Fruit fly (Drosophila melanogaster) whole organism, embryonic: ENCODE measurements around the gene CG12118.

Experiments
- Abd-B ChIP-seq: fragments of 200-800 bp; sonication (Bioruptor generic); optimal IDR thresholded peaks from 2 replicates; lab custom pipeline; 2018; ENCODE audit warnings: missing biosample characterization, mild to moderate bottlenecking, missing genetic modification characterization, moderate library complexity
- Bgb ChIP-seq: fragments of 200-800 bp; sonication (Bioruptor generic); IDR thresholded peaks from 2 replicates; pipeline ENCODE4 v1.3.6; 2022; ENCODE audit warnings: missing biosample characterization, missing genetic modification characterization; ENCODE audit not compliant: partially characterized antibody
- CG11247 ChIP-seq: fragments of 200-800 bp; sonication (Bioruptor generic); IDR thresholded peaks from 2 replicates; pipeline ENCODE4 v1.3.6; 2022; ENCODE audit warnings: missing biosample characterization, missing genetic modification characterization
- CG1233 ChIP-seq: fragments of 200-800 bp; sonication (Bioruptor generic); optimal IDR thresholded peaks from 4 replicates; lab custom pipeline; 2018; ENCODE audit warnings: missing biosample characterization, mild to moderate bottlenecking, missing genetic modification characterization
- CG13287 ChIP-seq: fragments of 200-800 bp; sonication (Bioruptor generic); IDR thresholded peaks from 2 replicates; pipeline ENCODE4 v1.3.6; 2022; ENCODE audit warnings: missing biosample characterization, missing genetic modification characterization; ENCODE audit not compliant: partially characterized antibody
- CG14710 ChIP-seq: fragments of 200-800 bp; sonication (Bioruptor generic); optimal IDR thresholded peaks from 3 replicates; lab custom pipeline; 2019; ENCODE audit warnings: missing biosample characterization, mild to moderate bottlenecking, missing genetic modification characterization, moderate library complexity
- CG14965 ChIP-seq: fragments of 200-800 bp; sonication (Bioruptor generic); optimal IDR thresholded peaks from 2 replicates; lab custom pipeline; 2016; ENCODE audit warnings: missing biosample characterization, missing genetic modification characterization, borderline replicate concordance
- CG15514 ChIP-seq: fragments of 200-800 bp; sonication (Bioruptor generic); optimal IDR thresholded peaks from 3 replicates; lab custom pipeline; 2017; ENCODE audit warnings: missing biosample characterization, missing genetic modification characterization, mild to moderate bottlenecking, moderate library complexity, missing genetic modification reagents
- CG18476 ChIP-seq: fragments of 200-800 bp; sonication (Bioruptor generic); optimal IDR thresholded peaks from 2 replicates; lab custom pipeline; 2016; ENCODE audit warnings: missing biosample characterization, mild to moderate bottlenecking, missing genetic modification characterization
- CG2116 ChIP-seq: fragments of 200-800 bp; sonication (Bioruptor generic); optimal IDR thresholded peaks from 3 replicates; lab custom pipeline; 2018; ENCODE audit warnings: missing biosample characterization, mild to moderate bottlenecking, missing genetic modification characterization
- CG2120 ChIP-seq: fragments of 200-800 bp; sonication (Bioruptor generic); optimal IDR thresholded peaks from 3 replicates; lab custom pipeline; 2016; ENCODE audit warnings: missing biosample characterization, missing genetic modification characterization
- CG30020 ChIP-seq: fragments of 200-800 bp; optimal IDR thresholded peaks from 2 replicates; lab custom pipeline; 2019; ENCODE audit warnings: missing biosample characterization, mild to moderate bottlenecking, missing genetic modification characterization, moderate library complexity
- CG34224 ChIP-seq: fragments of 200-800 bp; sonication (Bioruptor generic); IDR thresholded peaks from 3 replicates; pipeline ENCODE4 v1.3.6; 2022; ENCODE audit warnings: missing biosample characterization, missing genetic modification characterization; ENCODE audit not compliant: partially characterized antibody
- CG34422 ChIP-seq: fragments of 200-800 bp; sonication (Bioruptor generic); IDR thresholded peaks from 3 replicates; pipeline ENCODE4 v1.3.6; 2022; ENCODE audit warnings: missing biosample characterization, missing genetic modification characterization
- Chrac-16 ChIP-seq: fragments of 200-800 bp; sonication (Bioruptor generic); optimal IDR thresholded peaks from 3 replicates; lab custom pipeline; 2016; ENCODE audit warnings: missing biosample characterization, missing genetic modification characterization
- D19B ChIP-seq: fragments of 200-800 bp; sonication (Bioruptor generic); optimal IDR thresholded peaks from 2 replicates; lab custom pipeline; 2017; ENCODE audit warnings: missing biosample characterization, mild to moderate bottlenecking, missing genetic modification characterization
- Doc3 ChIP-seq: fragments of 200-800 bp; sonication (Bioruptor generic); IDR thresholded peaks from 3 replicates; pipeline ENCODE4 v1.3.6; 2022; ENCODE audit warnings: missing biosample characterization, missing genetic modification characterization; ENCODE audit not compliant: partially characterized antibody
- Dp ChIP-seq: fragments of 200-800 bp; sonication (Bioruptor generic); optimal IDR thresholded peaks from 2 replicates; lab custom pipeline; 2018; ENCODE audit warnings: missing biosample characterization, mild to moderate bottlenecking, missing genetic modification characterization, moderate library complexity
- Ets97D ChIP-seq: fragments of 200-800 bp; sonication (Bioruptor generic); optimal IDR thresholded peaks from 3 replicates; lab custom pipeline; 2016; ENCODE audit warnings: missing biosample characterization, missing genetic modification characterization
- Gsc ChIP-seq: fragments of 200-800 bp; sonication (Bioruptor generic); IDR thresholded peaks from 2 replicates; pipeline ENCODE4 v1.3.6; 2022; ENCODE audit warnings: missing biosample characterization, missing genetic modification characterization
- HmgZ ChIP-seq: fragments of 200-800 bp; sonication (Bioruptor generic); optimal IDR thresholded peaks from 2 replicates; lab custom pipeline; 2018; ENCODE audit warnings: missing biosample characterization, mild to moderate bottlenecking, missing genetic modification characterization
- MESR4 ChIP-seq: fragments of 200-800 bp; sonication (Bioruptor generic); optimal IDR thresholded peaks from 2 replicates; lab custom pipeline; 2018; ENCODE audit warnings: missing biosample characterization, mild to moderate bottlenecking, missing genetic modification characterization, moderate library complexity
- Mad ChIP-seq: fragments of 200-800 bp; sonication (Bioruptor generic); optimal IDR thresholded peaks from 2 replicates; lab custom pipeline; 2016; ENCODE audit warnings: missing biosample characterization, missing genetic modification characterization
- Myb ChIP-seq: fragments of 200-800 bp; sonication (Bioruptor generic); optimal IDR thresholded peaks from 2 replicates; lab custom pipeline; 2016; ENCODE audit warnings: missing biosample characterization, missing genetic modification characterization
- Oaz ChIP-seq: fragments of 200-800 bp; sonication (Bioruptor generic); IDR thresholded peaks from 2 replicates; pipeline ENCODE4 v1.3.6; 2022; ENCODE audit warnings: missing biosample characterization, missing genetic modification characterization
- Opbp ChIP-seq: fragments of 200-800 bp; sonication (Bioruptor generic); IDR thresholded peaks from 3 replicates; pipeline ENCODE4 v1.3.6; 2022; ENCODE audit warnings: missing biosample characterization, missing genetic modification characterization; ENCODE audit not compliant: partially characterized antibody
- Pdp1 ChIP-seq, 2 experiments: fragments of 200-800 bp; sonication (Bioruptor generic); optimal IDR thresholded peaks; 3 replicates each; lab custom pipeline; 2016; ENCODE audit warnings: missing biosample characterization in 2 of 2, missing genetic modification characterization in 2 of 2, mild to moderate bottlenecking in 1 of 2, moderate library complexity in 1 of 2
- Scr ChIP-seq: fragments of 200-800 bp; sonication (Bioruptor generic); IDR thresholded peaks from 2 replicates; pipeline ENCODE4 v1.3.6; 2022; ENCODE audit warnings: missing biosample characterization, missing genetic modification characterization; ENCODE audit not compliant: partially characterized antibody
- Sry-β ChIP-seq: fragments of 200-800 bp; sonication (Bioruptor generic); optimal IDR thresholded peaks from 2 replicates; lab custom pipeline; 2018; ENCODE audit warnings: missing biosample characterization, mild to moderate bottlenecking, missing genetic modification characterization, moderate library complexity
- Sry-δ ChIP-seq: fragments of 200-800 bp; sonication (Bioruptor generic); optimal IDR thresholded peaks from 2 replicates; lab custom pipeline; 2016; ENCODE audit warnings: missing biosample characterization, missing genetic modification characterization
- abd-A ChIP-seq: fragments of 200-800 bp; sonication (Bioruptor generic); optimal IDR thresholded peaks from 3 replicates; lab custom pipeline; 2019; ENCODE audit warnings: missing biosample characterization, mild to moderate bottlenecking, missing genetic modification characterization, moderate library complexity
- ac ChIP-seq: fragments of 200-800 bp; sonication (Bioruptor generic); optimal IDR thresholded peaks from 3 replicates; lab custom pipeline; 2017; ENCODE audit warnings: missing biosample characterization, mild to moderate bottlenecking, missing genetic modification characterization
- amos ChIP-seq: fragments of 200-800 bp; sonication (Bioruptor generic); IDR thresholded peaks from 2 replicates; pipeline ENCODE4 v1.3.6; 2022; ENCODE audit warnings: missing biosample characterization, missing genetic modification characterization; ENCODE audit not compliant: partially characterized antibody
- ato ChIP-seq: fragments of 200-800 bp; sonication (Bioruptor generic); IDR thresholded peaks from 2 replicates; pipeline ENCODE4 v1.3.6; 2022; ENCODE audit warnings: missing biosample characterization, missing genetic modification characterization; ENCODE audit not compliant: partially characterized antibody
- chinmo ChIP-seq: fragments of 200-800 bp; sonication (Bioruptor generic); IDR thresholded peaks from 4 replicates; pipeline ENCODE4 v1.3.6; 2022; ENCODE audit warnings: missing biosample characterization, missing genetic modification characterization; ENCODE audit not compliant: partially characterized antibody
- crp ChIP-seq, 2 experiments: fragments of 200-800 bp; sonication (Bioruptor generic); optimal IDR thresholded peaks; 2 replicates in 1 of 2; 3 replicates in 1 of 2; lab custom pipeline; 2017; ENCODE audit warnings: missing biosample characterization in 2 of 2, missing genetic modification characterization in 2 of 2, mild to moderate bottlenecking in 1 of 2, moderate library complexity in 1 of 2
- da ChIP-seq: fragments of 200-800 bp; sonication (Bioruptor generic); optimal IDR thresholded peaks from 2 replicates; lab custom pipeline; 2016; ENCODE audit warnings: missing biosample characterization, missing genetic modification characterization
- dm ChIP-seq: fragments of 200-800 bp; sonication (Bioruptor generic); optimal IDR thresholded peaks from 3 replicates; lab custom pipeline; 2016; ENCODE audit warnings: missing biosample characterization, missing genetic modification characterization
- dysf ChIP-seq: fragments of 200-800 bp; sonication (Bioruptor generic); IDR thresholded peaks from 3 replicates; pipeline ENCODE4 v1.3.6; 2022; ENCODE audit warnings: missing biosample characterization, missing genetic modification characterization
- hb ChIP-seq: fragments of 200-800 bp; sonication (Bioruptor generic); IDR thresholded peaks from 3 replicates; pipeline ENCODE4 v1.3.6; 2022; ENCODE audit warnings: missing biosample characterization, missing genetic modification characterization; ENCODE audit not compliant: partially characterized antibody
- jing ChIP-seq: fragments of 200-800 bp; sonication (Bioruptor generic); optimal IDR thresholded peaks from 2 replicates; lab custom pipeline; 2018; ENCODE audit warnings: missing biosample characterization, mild to moderate bottlenecking, missing genetic modification characterization
- knrl ChIP-seq: fragments of 200-800 bp; sonication (Bioruptor generic); IDR thresholded peaks from 3 replicates; pipeline ENCODE4 v1.3.6; 2022; ENCODE audit warnings: missing biosample characterization, missing genetic modification characterization; ENCODE audit not compliant: partially characterized antibody
- nmo ChIP-seq: fragments of 200-800 bp; sonication (Bioruptor generic); optimal IDR thresholded peaks from 2 replicates; lab custom pipeline; 2018; ENCODE audit warnings: missing biosample characterization, mild to moderate bottlenecking, missing genetic modification characterization, moderate library complexity
- otp ChIP-seq: fragments of 200-800 bp; sonication (Bioruptor generic); IDR thresholded peaks from 3 replicates; pipeline ENCODE4, ENCODE4 v1.3.6; 2022; ENCODE audit warnings: missing biosample characterization, missing genetic modification characterization
- pzg ChIP-seq: fragments of 200-800 bp; sonication (Bioruptor generic); optimal IDR thresholded peaks from 3 replicates; lab custom pipeline; 2018; ENCODE audit warnings: missing biosample characterization, mild to moderate bottlenecking, missing genetic modification characterization, moderate library complexity
- row ChIP-seq: fragments of 200-800 bp; sonication (Bioruptor generic); IDR thresholded peaks from 3 replicates; pipeline ENCODE4 v1.3.6; 2022; ENCODE audit warnings: missing biosample characterization, missing genetic modification characterization
- tup ChIP-seq: fragments of 200-800 bp; sonication (Bioruptor generic); optimal IDR thresholded peaks from 2 replicates; lab custom pipeline; 2016; ENCODE audit warnings: missing biosample characterization, mild to moderate bottlenecking, missing genetic modification characterization, moderate library complexity
- zen2 ChIP-seq: fragments of 200-800 bp; sonication (Bioruptor generic); IDR thresholded peaks from 3 replicates; pipeline ENCODE4 v1.3.6; 2022; ENCODE audit warnings: missing biosample characterization, missing genetic modification characterization; ENCODE audit not compliant: partially characterized antibody

Gene CG12118

DNA sequence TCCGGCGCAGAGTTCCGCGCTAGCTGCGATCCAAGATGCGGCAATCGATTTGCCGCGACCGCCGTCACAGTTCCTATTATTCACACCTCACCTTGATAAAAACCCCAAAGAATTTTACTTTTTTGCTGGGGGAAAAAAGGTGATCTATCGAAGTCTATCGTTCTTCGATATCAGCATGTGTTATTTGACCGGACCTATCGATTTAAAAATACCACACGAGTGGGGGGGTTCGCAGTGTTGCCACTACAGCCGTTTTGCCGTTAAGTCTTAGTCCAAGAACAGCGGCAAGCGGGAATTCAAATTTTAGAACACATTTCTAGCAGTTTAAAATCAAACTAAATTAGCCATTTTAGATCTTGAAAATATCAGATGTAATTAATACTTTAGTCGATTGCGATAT lies 36.0 kb upstream of the CG12118 start, which contains the start of gene CG12121 (continued):
- peak in 1 of 2 experiments; percentile 19 for TF ChIP-seq crp (GFP tag; optimal IDR thresholded peaks at IDR 0.05; lab: Kevin White, UChicago)
- TF ChIP-seq tup (GFP tag; lab: Kevin White, UChicago) = no peak
- no peak for TF ChIP-seq CG11247 (GFP tag; lab: Robert Waterston, UW)
- TF ChIP-seq otp (GFP tag; lab: Robert Waterston, UW) = no peak
- peak; percentile 75; the same call in 2 of the 3 replicates for TF ChIP-seq hb (GFP tag; lab: Robert Waterston, UW)
- TF ChIP-seq CG14710 (tag; lab: Kevin White, UChicago) = peak; percentile 53
- no peak for TF ChIP-seq CG14965 (GFP tag; lab: Kevin White, UChicago)
- TF ChIP-seq Opbp (GFP tag; lab: Robert Waterston, UW) = peak; percentile 63; the same call in 2 of the 3 replicates
- TF ChIP-seq abd-A (tag; lab: Kevin White, UChicago) = no peak
- peak; percentile 81 for TF ChIP-seq Dp (GFP tag; lab: Kevin White, UChicago)
- TF ChIP-seq CG2120 (GFP tag; lab: Kevin White, UChicago) = no peak
- TF ChIP-seq CG18476 (GFP tag; lab: Kevin White, UChicago) = no peak
- peak; percentile 63 for TF ChIP-seq CG2116 (GFP tag; lab: Kevin White, UChicago)
- TF ChIP-seq dm (GFP tag; lab: Kevin White, UChicago) = peak; percentile 11
- TF ChIP-seq pzg (GFP tag; lab: Kevin White, UChicago) = peak; percentile 84
- no peak for TF ChIP-seq Mad (GFP tag; lab: Kevin White, UChicago)
- TF ChIP-seq CG13287 (GFP tag; lab: Robert Waterston, UW) = peak; percentile 82
- peak; percentile 18 for TF ChIP-seq Abd-B (GFP tag; lab: Kevin White, UChicago)
- TF ChIP-seq Sry-β = peak; percentile 52
- TF ChIP-seq ac = no peak
- no peak for TF ChIP-seq Gsc
- TF ChIP-seq dysf (GFP tag; lab: Robert Waterston, UW) = no peak
- peak; percentile 58 for TF ChIP-seq Doc3 (GFP tag; lab: Robert Waterston, UW)
- 0 out of 3 replicates have a peak, but pooled peaks have one; percentile 21 for TF ChIP-seq row (GFP tag; lab: Robert Waterston, UW)
- TF ChIP-seq HmgZ = peak; percentile 6
- peak; percentile 75; the same call in 1 of the 4 replicates for TF ChIP-seq chinmo
- peak; percentile 49 for TF ChIP-seq Ets97D (GFP tag; lab: Kevin White, UChicago)
- TF ChIP-seq CG30020 (tag; lab: Kevin White, UChicago) = no peak
- no peak for TF ChIP-seq Oaz (GFP tag; lab: Robert Waterston, UW)
- TF ChIP-seq CG34422 = no peak
- TF ChIP-seq da (GFP tag; lab: Kevin White, UChicago) = no peak
- TF ChIP-seq CG34224 (GFP tag; lab: Robert Waterston, UW) = peak; percentile 71; the same call in 2 of the 3 replicates
- no peak for TF ChIP-seq Chrac-16 (GFP tag; lab: Kevin White, UChicago)
- no peak for TF ChIP-seq Pdp1 (GFP tag; optimal IDR thresholded peaks at IDR 0.05; lab: Kevin White, UChicago)
- TF ChIP-seq Bgb (GFP tag; lab: Robert Waterston, UW) = peak; percentile 80
- peak; percentile 70 for TF ChIP-seq zen2 (GFP tag; lab: Robert Waterston, UW)
- TF ChIP-seq Sry-δ (GFP tag; lab: Kevin White, UChicago) = peak; percentile 68
- TF ChIP-seq amos (GFP tag; lab: Robert Waterston, UW) = peak; percentile 75; the same call in 1 of the 2 replicates
- TF ChIP-seq CG15514 (GFP tag; lab: Kevin White, UChicago) = peak; percentile 71
- TF ChIP-seq jing = no peak
- no peak for TF ChIP-seq D19B (GFP tag; lab: Kevin White, UChicago)
- TF ChIP-seq ato (GFP tag; lab: Robert Waterston, UW) = peak; percentile 73
- TF ChIP-seq CG1233 = no peak
- TF ChIP-seq Scr (GFP tag; lab: Robert Waterston, UW) = peak; percentile 65
- no peak for TF ChIP-seq nmo (GFP tag; lab: Kevin White, UChicago)
- peak; percentile 77 for TF ChIP-seq MESR4 (GFP tag; lab: Kevin White, UChicago)
- peak; percentile 94 for TF ChIP-seq Myb (GFP tag; lab: Kevin White, UChicago)
- peak; percentile 52; the same call in 2 of the 3 replicates for TF ChIP-seq knrl
